Fruit fly (Drosophila melanogaster) whole organism, adult: Measurements from ENCODE around the gene CG43901.

Experiments used
- CG12768 ChIP-seq: fragments of 200-800 bp; sonication (Bioruptor generic); optimal IDR thresholded peaks from 2 replicates; lab custom pipeline; 2017; ENCODE audit warnings: missing biosample characterization, missing genetic modification characterization, mild to moderate bottlenecking, moderate library complexity, missing genetic modification reagents
- CG1620 ChIP-seq: fragments of 200-800 bp; sonication (Bioruptor generic); optimal IDR thresholded peaks from 2 replicates; lab custom pipeline; 2016; ENCODE audit warnings: missing biosample characterization, missing genetic modification characterization
- CG5204 ChIP-seq: fragments of 200-800 bp; sonication (Bioruptor generic); optimal IDR thresholded peaks from 2 replicates; lab custom pipeline; 2016; ENCODE audit warnings: missing biosample characterization, missing genetic modification characterization
- CG7101 ChIP-seq: fragments of 200-800 bp; sonication (Bioruptor generic); optimal IDR thresholded peaks from 2 replicates; lab custom pipeline; 2018; ENCODE audit warnings: missing biosample characterization, mild to moderate bottlenecking, missing genetic modification characterization, moderate library complexity
- Clk ChIP-seq: fragments of 200-800 bp; sonication (Bioruptor generic); optimal IDR thresholded peaks from 2 replicates; lab custom pipeline; 2017; ENCODE audit warnings: missing biosample characterization, missing genetic modification characterization
- Crg-1 ChIP-seq: fragments of 200-800 bp; sonication (Bioruptor generic); optimal IDR thresholded peaks from 2 replicates; lab custom pipeline; 2016; ENCODE audit warnings: missing biosample characterization, missing genetic modification characterization
- cic ChIP-seq: fragments of 200-800 bp; sonication (Bioruptor generic); optimal IDR thresholded peaks from 2 replicates; lab custom pipeline; 2017; ENCODE audit warnings: missing biosample characterization, mild to moderate bottlenecking, missing genetic modification characterization, moderate library complexity
- ovo ChIP-seq: fragments of 200-800 bp; sonication (Bioruptor generic); optimal IDR thresholded peaks from 2 replicates; lab custom pipeline; 2016; ENCODE audit warnings: missing biosample characterization, missing genetic modification characterization
- pad ChIP-seq: fragments of 200-800 bp; sonication (Bioruptor generic); optimal IDR thresholded peaks from 3 replicates; lab custom pipeline; 2017; ENCODE audit warnings: missing biosample characterization, missing genetic modification characterization, mild to moderate bottlenecking, moderate library complexity, missing genetic modification reagents
- tj ChIP-seq: fragments of 200-800 bp; sonication (Bioruptor generic); optimal IDR thresholded peaks from 3 replicates; lab custom pipeline; 2017; ENCODE audit warnings: missing biosample characterization, mild to moderate bottlenecking, missing genetic modification characterization, moderate library complexity
- toe ChIP-seq: fragments of 200-800 bp; sonication (Bioruptor generic); optimal IDR thresholded peaks from 2 replicates; lab custom pipeline; 2016; ENCODE audit warnings: missing biosample characterization, missing genetic modification characterization

DNA sequence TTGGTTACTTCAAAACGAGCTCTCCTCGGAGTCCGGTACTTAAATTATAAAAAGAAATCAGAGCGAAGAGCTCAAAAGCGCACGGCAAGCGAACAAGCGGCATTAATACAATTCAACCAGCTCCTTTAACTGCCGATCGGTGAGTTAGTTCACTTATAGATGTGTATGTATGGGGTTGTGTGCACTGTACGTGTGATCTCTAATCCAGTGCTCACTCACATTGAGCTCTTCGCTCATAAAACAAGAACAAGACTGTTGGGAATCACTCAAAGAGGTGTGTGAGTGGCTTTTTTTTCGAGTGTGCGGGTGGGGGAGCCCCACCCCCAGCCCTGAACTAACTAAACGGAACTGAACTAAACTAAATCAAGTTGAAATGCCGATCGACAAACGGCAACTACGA is 14.4 kb upstream of the CG43901 start, which contains the start of gene Ork1:
- TF ChIP-seq CG5204: no peak
- no peak for TF ChIP-seq Clk (GFP tag; lab: Kevin White, UChicago)
- no peak for TF ChIP-seq CG1620 (GFP tag; lab: Kevin White, UChicago)
- peak; percentile 50 for TF ChIP-seq pad (GFP tag; lab: Kevin White, UChicago)
- TF ChIP-seq CG12768 (GFP tag; lab: Kevin White, UChicago): no peak
- TF ChIP-seq tj (GFP tag; lab: Kevin White, UChicago): no peak
- TF ChIP-seq Crg-1: no peak
- TF ChIP-seq CG7101 (tag; lab: Kevin White, UChicago): no peak
- no peak for TF ChIP-seq ovo (GFP tag; lab: Kevin White, UChicago)
- no peak for TF ChIP-seq cic (GFP tag; lab: Kevin White, UChicago)
- no peak for TF ChIP-seq toe (GFP tag; lab: Kevin White, UChicago)
